Fruit fly (Drosophila melanogaster) Kc167 (cell line): Measurements from ENCODE around the gene Nufip.
A peak's percentile ranks its signal among the peaks of the same experiment; 100 is the strongest.

Source experiments
- Myc ChIP-seq: fragments of >200 bp; optimal IDR thresholded peaks from 2 replicates; lab custom pipeline; 2017; ENCODE audit warnings: missing external identifiers
- Sin3A ChIP-seq: fragments of >200 bp; optimal IDR thresholded peaks from 2 replicates; lab custom pipeline; 2018; ENCODE audit warnings: missing external identifiers
- h ChIP-seq: fragments of >200 bp; optimal IDR thresholded peaks from 3 replicates; lab custom pipeline; 2018; ENCODE audit warnings: missing external identifiers
- insv ChIP-seq: fragments of >200 bp; optimal IDR thresholded peaks from 3 replicates; lab custom pipeline; 2018; ENCODE audit warnings: missing external identifiers
- psq ChIP-seq: fragments of >200 bp; optimal IDR thresholded peaks from 2 replicates; lab custom pipeline; 2017; ENCODE audit warnings: missing external identifiers
- ttk ChIP-seq: sonication (Bioruptor generic); optimal IDR thresholded peaks from 2 replicates; lab custom pipeline; 2017; ENCODE audit warnings: missing external identifiers

The Nufip gene

dm6 chr3L:18767950-18768781, 20.0 kb upstream of the Nufip start:
- TF ChIP-seq ttk (lab: Kevin White, UChicago) (no peak), Sin3A (lab: Kevin White, UChicago) (no peak), Myc (lab: Kevin White, UChicago) (no peak), psq (lab: Kevin White, UChicago) (no peak), insv (lab: Kevin White, UChicago) (no peak), h (lab: Kevin White, UChicago) (no peak)

- no peak for TF ChIP-seq psq (lab: Kevin White, UChicago)
- no peak for TF ChIP-seq Myc (lab: Kevin White, UChicago)
- TF ChIP-seq ttk (lab: Kevin White, UChicago): no peak
- TF ChIP-seq Sin3A (lab: Kevin White, UChicago): no peak
These were observed 17.8 kb upstream of the Nufip start for dm6 chr3L:18765657-18766592.

- TF ChIP-seq insv (lab: Kevin White, UChicago) (no peak), h (lab: Kevin White, UChicago) (no peak), Sin3A (lab: Kevin White, UChicago) (no peak), psq (lab: Kevin White, UChicago) (no peak), Myc (lab: Kevin White, UChicago) (no peak), ttk (lab: Kevin White, UChicago) (no peak)
These were observed 15.6 kb upstream of the Nufip start for dm6 chr3L:18763486-18764436.

- TF ChIP-seq Myc (lab: Kevin White, UChicago): no peak
These were observed 13.6 kb upstream of the Nufip start for dm6 chr3L:18761728-18762127.

dm6 chr3L:18760421-18761045, 12.4 kb upstream of the Nufip start:
- no peak for TF ChIP-seq Sin3A (lab: Kevin White, UChicago)
- no peak for TF ChIP-seq h (lab: Kevin White, UChicago)
- TF ChIP-seq psq (lab: Kevin White, UChicago): no peak
- TF ChIP-seq Myc (lab: Kevin White, UChicago): no peak
- no peak for TF ChIP-seq ttk (lab: Kevin White, UChicago)
- no peak for TF ChIP-seq insv (lab: Kevin White, UChicago)

dm6 chr3L:18758894-18759569, 10.9 kb upstream of the Nufip start:
- TF ChIP-seq ttk (lab: Kevin White, UChicago): no peak
- TF ChIP-seq psq (lab: Kevin White, UChicago): peak; percentile 35

dm6 chr3L:18757079-18757815, 9.1 kb upstream of the Nufip start:
- TF ChIP-seq psq (lab: Kevin White, UChicago) (no peak), ttk (lab: Kevin White, UChicago) (no peak), insv (lab: Kevin White, UChicago) (no peak), Sin3A (lab: Kevin White, UChicago) (no peak), h (lab: Kevin White, UChicago) (no peak), Myc (lab: Kevin White, UChicago) (no peak)

- TF ChIP-seq ttk (lab: Kevin White, UChicago) (no peak), insv (lab: Kevin White, UChicago) (no peak), h (lab: Kevin White, UChicago) (no peak), Myc (lab: Kevin White, UChicago) (no peak), Sin3A (lab: Kevin White, UChicago) (no peak), psq (lab: Kevin White, UChicago) (no peak)
These were observed 8.2 kb upstream of the Nufip start for dm6 chr3L:18756293-18756887.

- TF ChIP-seq ttk (lab: Kevin White, UChicago): no peak
- no peak for TF ChIP-seq Sin3A (lab: Kevin White, UChicago)
- no peak for TF ChIP-seq psq (lab: Kevin White, UChicago)
- no peak for TF ChIP-seq h (lab: Kevin White, UChicago)
- TF ChIP-seq insv (lab: Kevin White, UChicago): no peak
- TF ChIP-seq Myc (lab: Kevin White, UChicago): no peak
These were observed 5.7 kb upstream of the Nufip start for dm6 chr3L:18753827-18754226.
